Worm (Caenorhabditis elegans) whole organism, midembryonic: ENCODE data around the gene acl-2.

Source experiments
- T22C8.4 ChIP-seq: fragments of 200-800 bp; sonication (Bioruptor generic); IDR thresholded peaks from 2 replicates; pipeline ENCODE4 v1.3.6; 2022; ENCODE audit warnings: missing genetic modification characterization, missing compliant biosample characterization
- cog-1 ChIP-seq: sonication (generic microtip); optimal IDR thresholded peaks from 2 replicates; lab custom pipeline; 2016; ENCODE audit warnings: missing genetic modification characterization, missing compliant biosample characterization
- flt-1 ChIP-seq: fragments of 200-800 bp; sonication (Bioruptor generic); IDR thresholded peaks from 2 replicates; pipeline ENCODE4 v1.3.6; 2022; ENCODE audit warnings: missing genetic modification characterization, missing compliant biosample characterization
- klf-2 ChIP-seq: fragments of 200-800 bp; sonication (Bioruptor generic); conservative IDR thresholded peaks from 2 replicates; pipeline ENCODE4 v1.3.6; 2022; ENCODE audit warnings: missing genetic modification reagents, missing genetic modification characterization, missing compliant biosample characterization
- med-1 ChIP-seq: sonication (generic microtip); optimal IDR thresholded peaks from 2 replicates; lab custom pipeline; 2017; ENCODE audit warnings: missing genetic modification characterization, mild to moderate bottlenecking, missing compliant biosample characterization, antibody characterized with exemption, missing genetic modification reagents; ENCODE audit not compliant: insufficient read depth
- ref-1 ChIP-seq: fragments of 200-800 bp; sonication (Bioruptor generic); conservative IDR thresholded peaks from 2 replicates; pipeline ENCODE4 v1.3.6; 2022; ENCODE audit warnings: missing genetic modification reagents, missing genetic modification characterization, missing compliant biosample characterization
- tab-1 ChIP-seq: fragments of 200-800 bp; sonication (Bioruptor generic); IDR thresholded peaks from 2 replicates; pipeline ENCODE4 v1.3.6; 2022; ENCODE audit warnings: missing genetic modification characterization, missing compliant biosample characterization
- ztf-23 ChIP-seq: fragments of 200-800 bp; sonication (Bioruptor generic); IDR thresholded peaks from 2 replicates; pipeline ENCODE4 v1.3.6; 2022; ENCODE audit warnings: missing genetic modification reagents, missing genetic modification characterization, missing compliant biosample characterization
- ztf-29 ChIP-seq: fragments of 200-800 bp; sonication (Bioruptor generic); IDR thresholded peaks from 2 replicates; pipeline ENCODE4 v1.3.6; 2022; ENCODE audit warnings: missing genetic modification reagents, missing genetic modification characterization, missing compliant biosample characterization

ce11 chrV:10043234-10043796, 12.4 kb upstream of the acl-2 start, which contains the start of gene T06E8.8:
- TF ChIP-seq flt-1 (no peak), cog-1 (no peak), med-1 (GFP tag; lab: Kevin White, UChicago) (no peak), ztf-23 (GFP tag; lab: Robert Waterston, UW) (no peak), tab-1 (GFP tag; lab: Robert Waterston, UW) (no peak), ztf-29 (GFP tag; lab: Robert Waterston, UW) (no peak), T22C8.4 (GFP tag; lab: Robert Waterston, UW) (no peak), klf-2 (no peak), ref-1 (GFP tag; lab: Robert Waterston, UW) (no peak)
